Worm (Caenorhabditis elegans) whole organism, early embryonic: ENCODE results near the gene W01C9.2.

Experiments used
- B0310.2 ChIP-seq: sonication (generic microtip); optimal IDR thresholded peaks from 2 replicates; lab custom pipeline; 2016; ENCODE audit warnings: mild to moderate bottlenecking, missing genetic modification characterization, missing compliant biosample characterization
- F13C5.2 ChIP-seq: sonication (generic microtip); optimal IDR thresholded peaks from 2 replicates; lab custom pipeline; 2017; ENCODE audit warnings: mild to moderate bottlenecking, missing genetic modification characterization, inconsistent platforms, missing compliant biosample characterization
- aly-1 ChIP-seq: sonication (generic microtip); optimal IDR thresholded peaks from 2 replicates; lab custom pipeline; 2016; ENCODE audit warnings: missing genetic modification characterization, missing compliant biosample characterization
- ama-1 ChIP-seq: fragments of 150-350 bp; optimal IDR thresholded peaks from 2 replicates; lab custom pipeline; 2014
- ceh-13 ChIP-seq: fragments of 200-800 bp; sonication (Bioruptor generic); optimal IDR thresholded peaks from 2 replicates; lab custom pipeline; 2018; ENCODE audit warnings: mild to moderate bottlenecking, missing genetic modification characterization, missing compliant biosample characterization
- ceh-36 ChIP-seq: sonication (generic microtip); optimal IDR thresholded peaks from 2 replicates; lab custom pipeline; 2016; ENCODE audit warnings: missing genetic modification characterization, inconsistent platforms, missing compliant biosample characterization
- ets-7 ChIP-seq: sonication (generic microtip); optimal IDR thresholded peaks from 2 replicates; lab custom pipeline; 2016; ENCODE audit warnings: missing genotype, missing genetic modification characterization, missing compliant biosample characterization
- flt-1 ChIP-seq: fragments of 200-800 bp; sonication (Bioruptor generic); IDR thresholded peaks from 2 replicates; pipeline ENCODE4 v1.3.6; 2022; ENCODE audit warnings: missing genetic modification characterization, missing compliant biosample characterization
- hmbx-1 ChIP-seq: sonication (generic microtip); optimal IDR thresholded peaks from 2 replicates; lab custom pipeline; 2016; ENCODE audit warnings: mild to moderate bottlenecking, missing genetic modification characterization, missing compliant biosample characterization
- hmg-4 ChIP-seq: fragments of 200-800 bp; sonication (Bioruptor generic); optimal IDR thresholded peaks from 2 replicates; lab custom pipeline; 2018; ENCODE audit warnings: mild to moderate bottlenecking, missing genetic modification characterization, missing compliant biosample characterization
- hnd-1 ChIP-seq: sonication (generic microtip); optimal IDR thresholded peaks from 2 replicates; lab custom pipeline; 2016; ENCODE audit warnings: missing genetic modification characterization, missing compliant biosample characterization
- pes-1 ChIP-seq: fragments of 200-800 bp; sonication (Bioruptor generic); IDR thresholded peaks from 2 replicates; pipeline ENCODE4 v1.3.6; 2022; ENCODE audit warnings: missing genetic modification reagents, missing genetic modification characterization, missing compliant biosample characterization
- scrt-1 ChIP-seq: fragments of 200-800 bp; sonication (Bioruptor generic); IDR thresholded peaks from 2 replicates; pipeline ENCODE4 v1.3.6; 2022; ENCODE audit warnings: missing genetic modification characterization, missing compliant biosample characterization
- sea-1 ChIP-seq: fragments of 200-800 bp; sonication (Bioruptor generic); conservative IDR thresholded peaks from 2 replicates; pipeline ENCODE4 v1.3.6; 2022; ENCODE audit warnings: missing genetic modification characterization, missing compliant biosample characterization
- tbx-11 ChIP-seq: fragments of 200-800 bp; sonication (Bioruptor generic); IDR thresholded peaks from 2 replicates; pipeline ENCODE4 v1.3.6; 2022; ENCODE audit warnings: missing genetic modification characterization, missing compliant biosample characterization
- tbx-37 ChIP-seq: fragments of 200-800 bp; sonication (Bioruptor generic); conservative IDR thresholded peaks from 2 replicates; pipeline ENCODE4 v1.3.6; 2022; ENCODE audit warnings: missing genetic modification reagents, missing genetic modification characterization, missing compliant biosample characterization
- tra-4 ChIP-seq: sonication (generic microtip); optimal IDR thresholded peaks from 2 replicates; lab custom pipeline; 2017; ENCODE audit warnings: missing genetic modification characterization, missing compliant biosample characterization

W01C9.2 gene

ce11 chrII:8568234-8568969, 32.2 kb downstream of the W01C9.2 start:
- TF ChIP-seq sea-1 (GFP tag; lab: Robert Waterston, UW) = 0 out of 2 replicates have a peak, but pooled peaks have one; percentile 30
- no peak for TF ChIP-seq ceh-13 (GFP tag; lab: Kevin White, UChicago)
- TF ChIP-seq aly-1 (tag; lab: Kevin White, UChicago) = no peak
- no peak for TF ChIP-seq hmbx-1 (tag; lab: Kevin White, UChicago)

- peak; percentile 73 for TF ChIP-seq F13C5.2
- TF ChIP-seq hnd-1 (tag; lab: Kevin White, UChicago) = no peak
- peak; percentile 38; the same call in 1 of the 2 replicates for TF ChIP-seq flt-1 (GFP tag; lab: Robert Waterston, UW)
- TF ChIP-seq ama-1 (lab: Kevin White, UChicago) = no peak
- TF ChIP-seq pes-1 (GFP tag; lab: Robert Waterston, UW) = no peak
- peak; percentile 39 for TF ChIP-seq hmg-4 (GFP tag; lab: Kevin White, UChicago)
Measured at ce11 chrII:8569038-8569977, 33.1 kb downstream of the W01C9.2 start, which contains the start of the genes col-38 and rpl-5. Gene col-38, minus strand, starts transcription at chrII:8569088. Gene rpl-5, plus strand, starts transcription at chrII:8569927.

- TF ChIP-seq hmbx-1 (tag; lab: Kevin White, UChicago) = no peak
- no peak for TF ChIP-seq hnd-1 (tag; lab: Kevin White, UChicago)
- TF ChIP-seq ceh-13 (GFP tag; lab: Kevin White, UChicago) = no peak
- no peak for TF ChIP-seq ets-7 (tag; lab: Kevin White, UChicago)
- TF ChIP-seq B0310.2 (tag; lab: Kevin White, UChicago) = no peak
- no peak for TF ChIP-seq F13C5.2
- no peak for TF ChIP-seq hmg-4 (GFP tag; lab: Kevin White, UChicago)
- no peak for TF ChIP-seq pes-1 (GFP tag; lab: Robert Waterston, UW)
- TF ChIP-seq flt-1 (GFP tag; lab: Robert Waterston, UW) = no peak
- no peak for TF ChIP-seq tbx-37
- TF ChIP-seq sea-1 (GFP tag; lab: Robert Waterston, UW) = no peak
- no peak for TF ChIP-seq tra-4 (tag; lab: Kevin White, UChicago)
- TF ChIP-seq tbx-11 = no peak
- no peak for TF ChIP-seq scrt-1 (GFP tag; lab: Robert Waterston, UW)
- no peak for TF ChIP-seq ama-1 (lab: Kevin White, UChicago)
- no peak for TF ChIP-seq aly-1 (tag; lab: Kevin White, UChicago)
- TF ChIP-seq ceh-36 = no peak
Measured at ce11 chrII:8570977-8571376, 34.8 kb downstream of the W01C9.2 start, which contains the start of gene bcs-1. Gene bcs-1, plus strand, starts transcription at chrII:8571085.

- TF ChIP-seq pes-1 (GFP tag; lab: Robert Waterston, UW) = no peak
- TF ChIP-seq tra-4 (tag; lab: Kevin White, UChicago) = no peak
Measured at ce11 chrII:8573044-8573443, 36.9 kb downstream of the W01C9.2 start, which contains the start of gene F54C9.7. Gene F54C9.7, plus strand, starts transcription at chrII:8573344.

ce11 chrII:8575184-8575583, 39.0 kb downstream of the W01C9.2 start, which contains the start of gene puf-5:
Gene puf-5, plus strand, starts transcription at chrII:8575541.
- TF ChIP-seq tbx-11 = no peak
- TF ChIP-seq F13C5.2 = no peak
- TF ChIP-seq pes-1 (GFP tag; lab: Robert Waterston, UW) = no peak

- TF ChIP-seq tbx-37 = no peak
- no peak for TF ChIP-seq ceh-13 (GFP tag; lab: Kevin White, UChicago)
- no peak for TF ChIP-seq pes-1 (GFP tag; lab: Robert Waterston, UW)
- TF ChIP-seq ama-1 (lab: Kevin White, UChicago) = no peak
- TF ChIP-seq tra-4 (tag; lab: Kevin White, UChicago) = no peak
- TF ChIP-seq scrt-1 (GFP tag; lab: Robert Waterston, UW) = no peak
- TF ChIP-seq hmbx-1 (tag; lab: Kevin White, UChicago) = no peak
- TF ChIP-seq F13C5.2 = no peak
- no peak for TF ChIP-seq B0310.2 (tag; lab: Kevin White, UChicago)
- no peak for TF ChIP-seq ets-7 (tag; lab: Kevin White, UChicago)
- no peak for TF ChIP-seq hmg-4 (GFP tag; lab: Kevin White, UChicago)
- no peak for TF ChIP-seq sea-1 (GFP tag; lab: Robert Waterston, UW)
- TF ChIP-seq flt-1 (GFP tag; lab: Robert Waterston, UW) = no peak
- no peak for TF ChIP-seq tbx-11
- TF ChIP-seq hnd-1 (tag; lab: Kevin White, UChicago) = no peak
- TF ChIP-seq ceh-36 = no peak
- TF ChIP-seq aly-1 (tag; lab: Kevin White, UChicago) = no peak
Measured at ce11 chrII:8577509-8578099, 41.4 kb downstream of the W01C9.2 start, which contains the start of gene F54C9.9. Gene F54C9.9, plus strand, starts transcription at chrII:8578049.

- no peak for TF ChIP-seq tra-4 (tag; lab: Kevin White, UChicago)
- no peak for TF ChIP-seq hmg-4 (GFP tag; lab: Kevin White, UChicago)
Measured at ce11 chrII:8581700-8582099, 45.5 kb downstream of the W01C9.2 start, which contains the start of gene arl-1. Gene arl-1, plus strand, starts transcription at chrII:8582000.
